Worm (Caenorhabditis elegans) whole organism, early embryonic: ENCODE data around the gene srx-39.

Source experiments
- ama-1 ChIP-seq: fragments of 150-350 bp; optimal IDR thresholded peaks from 2 replicates; lab custom pipeline; 2014
- hmbx-1 ChIP-seq: sonication (generic microtip); optimal IDR thresholded peaks from 2 replicates; lab custom pipeline; 2016; ENCODE audit warnings: mild to moderate bottlenecking, missing genetic modification characterization, missing compliant biosample characterization
- tbx-11 ChIP-seq: fragments of 200-800 bp; sonication (Bioruptor generic); IDR thresholded peaks from 2 replicates; pipeline ENCODE4 v1.3.6; 2022; ENCODE audit warnings: missing genetic modification characterization, missing compliant biosample characterization
- tra-4 ChIP-seq: sonication (generic microtip); optimal IDR thresholded peaks from 2 replicates; lab custom pipeline; 2017; ENCODE audit warnings: missing genetic modification characterization, missing compliant biosample characterization

DNA sequence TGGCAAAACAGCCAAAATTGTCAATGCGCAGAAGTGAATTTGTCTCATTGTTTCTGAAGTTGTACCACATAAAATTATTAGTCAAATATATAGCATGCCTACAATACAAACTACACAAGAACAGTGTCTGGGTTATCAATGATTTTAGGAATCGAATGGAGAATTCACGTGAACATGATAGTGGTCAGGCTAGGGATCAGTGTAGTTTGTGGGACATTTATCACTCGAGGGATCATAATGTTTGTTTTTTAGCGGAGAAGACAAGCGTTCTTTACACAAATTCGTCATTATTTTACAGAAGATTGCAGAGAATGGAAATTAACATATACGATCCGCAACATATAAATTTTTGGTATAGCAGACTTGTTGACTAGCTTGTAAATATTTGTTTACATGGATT lies 19.6 kb upstream of the srx-39 start, which contains the start of gene ugt-51:
- TF ChIP-seq ama-1 (lab: Kevin White, UChicago) (no peak), tra-4 (tag; lab: Kevin White, UChicago) (no peak), tbx-11 (GFP tag; lab: Robert Waterston, UW) (no peak), hmbx-1 (tag; lab: Kevin White, UChicago) (no peak)
